Worm (Caenorhabditis elegans): ENCODE results near the gene npp-15.

ce11 chrIII:7913488-7913887, 15.4 kb upstream of the npp-15 start, which contains the start of gene ZK688.12:
- TF ChIP-seq tbx-2 (tag; optimal IDR thresholded peaks at IDR 0.05) (no peak), snpc-4 (tag; optimal IDR thresholded peaks at IDR 0.05) (no peak), lsy-12 (tag; optimal IDR thresholded peaks at IDR 0.05) (no peak), nhr-77 (tag; optimal IDR thresholded peaks at IDR 0.05) (no peak), sea-2 (GFP tag; optimal IDR thresholded peaks at IDR 0.05) (no peak), lin-15B (tag; optimal IDR thresholded peaks at IDR 0.05) (no peak), nhr-28 (tag; optimal IDR thresholded peaks at IDR 0.05) (no peak), skn-1 (tag; optimal IDR thresholded peaks at IDR 0.05) (no peak), zag-1 (tag; optimal IDR thresholded peaks at IDR 0.05) (no peak), nhr-12 (tag; optimal IDR thresholded peaks at IDR 0.05) (no peak), unc-62 (GFP tag; optimal IDR thresholded peaks at IDR 0.05) (no peak), nhr-43 (tag; optimal IDR thresholded peaks at IDR 0.05; ENCODE audit: poor library complexity, severe bottlenecking) (no peak), nhr-76 (tag; optimal IDR thresholded peaks at IDR 0.05) (no peak), nhr-11 (tag; optimal IDR thresholded peaks at IDR 0.05) (no peak)
